Worm (Caenorhabditis elegans) whole organism, L4 larva: Measurements from ENCODE around the gene tbx-40.
A peak's percentile ranks its signal among the peaks of the same experiment; 100 is the strongest.

Source experiments
- D1046.2 ChIP-seq: fragments of 200-800 bp; sonication (Bioruptor generic); IDR thresholded peaks from 2 replicates; pipeline ENCODE4 v1.3.6; 2022; ENCODE audit warnings: missing genetic modification characterization, missing compliant biosample characterization
- F26F4.8 ChIP-seq: fragments of 200-800 bp; sonication (Bioruptor generic); conservative IDR thresholded peaks from 2 replicates; pipeline ENCODE4 v1.3.6; 2022; ENCODE audit warnings: missing genetic modification characterization, missing compliant biosample characterization
- F37D6.2 ChIP-seq: sonication (generic microtip); optimal IDR thresholded peaks from 2 replicates; lab custom pipeline; 2016; ENCODE audit warnings: mild to moderate bottlenecking, missing genetic modification characterization, missing compliant biosample characterization
- Y75B8A.6 ChIP-seq: fragments of 200-800 bp; sonication (Bioruptor generic); IDR thresholded peaks from 2 replicates; pipeline ENCODE4 v1.3.6; 2022; ENCODE audit warnings: missing genetic modification reagents, missing genetic modification characterization, missing compliant biosample characterization
- ZK337.2 ChIP-seq: fragments of 200-800 bp; sonication (Bioruptor generic); IDR thresholded peaks from 2 replicates; pipeline ENCODE4 v1.3.6; 2022; ENCODE audit warnings: missing genetic modification reagents, missing genetic modification characterization, missing compliant biosample characterization
- ZK546.5 ChIP-seq, 2 experiments: sonication (generic microtip); optimal IDR thresholded peaks; 2 replicates each; lab custom pipeline; 2017; ENCODE audit warnings: missing biosample characterization in 2 of 2, missing genetic modification characterization in 2 of 2
- aha-1 ChIP-seq: fragments of 150-350 bp; peaks from one replicate; lab custom pipeline; 2014; ENCODE audit warnings: missing biosample characterization, missing genetic modification characterization
- aly-2 ChIP-seq: sonication (generic microtip); optimal IDR thresholded peaks from 2 replicates; lab custom pipeline; 2018; ENCODE audit warnings: missing biosample characterization, missing genetic modification characterization
- ceh-20 ChIP-seq: fragments of 200-800 bp; sonication (Bioruptor generic); IDR thresholded peaks from 2 replicates; pipeline ENCODE4 v1.3.6; 2022; ENCODE audit warnings: missing genetic modification reagents, missing genetic modification characterization, missing compliant biosample characterization
- ceh-32 ChIP-seq: sonication (generic microtip); optimal IDR thresholded peaks from 2 replicates; lab custom pipeline; 2016; ENCODE audit warnings: mild to moderate bottlenecking, missing genetic modification characterization, missing compliant biosample characterization; ENCODE audit not compliant: poor library complexity
- ceh-62 ChIP-seq: sonication (generic microtip); optimal IDR thresholded peaks from 2 replicates; lab custom pipeline; 2017; ENCODE audit warnings: missing biosample characterization, missing genetic modification characterization
- ceh-82 ChIP-seq: sonication (generic microtip); optimal IDR thresholded peaks from 2 replicates; lab custom pipeline; 2017; ENCODE audit warnings: missing biosample characterization, missing genetic modification characterization
- daf-12 ChIP-seq: fragments of 150-350 bp; optimal IDR thresholded peaks from 2 replicates; lab custom pipeline; 2014; ENCODE audit warnings: missing biosample characterization, missing genetic modification reagents, missing genetic modification characterization
- daf-16 ChIP-seq, 3 experiments: sonication (generic microtip); optimal IDR thresholded peaks; 2 replicates each; lab custom pipeline; 2016 to 2017; ENCODE audit warnings: missing genetic modification characterization in 3 of 3, missing genetic modification reagents in 3 of 3, mild to moderate bottlenecking in 2 of 3, missing compliant biosample characterization in 2 of 3, missing biosample characterization in 1 of 3, moderate library complexity in 1 of 3
- daf-19 ChIP-seq: fragments of 200-800 bp; sonication (Bioruptor generic); conservative IDR thresholded peaks from 2 replicates; pipeline ENCODE4 v1.3.6; 2022; ENCODE audit warnings: missing genetic modification characterization, missing compliant biosample characterization
- daf-8 ChIP-seq: fragments of 200-800 bp; sonication (Bioruptor generic); IDR thresholded peaks from 2 replicates; pipeline ENCODE4 v1.3.6; 2022; ENCODE audit warnings: missing genetic modification characterization, missing compliant biosample characterization
- duxl-1 ChIP-seq: sonication (generic microtip); optimal IDR thresholded peaks from 2 replicates; lab custom pipeline; 2016; ENCODE audit warnings: mild to moderate bottlenecking, missing genetic modification characterization, moderate library complexity, missing compliant biosample characterization; ENCODE audit not compliant: poor library complexity
- egl-43 ChIP-seq: fragments of 200-800 bp; sonication (Bioruptor generic); IDR thresholded peaks from 2 replicates; pipeline ENCODE4 v1.3.6; 2022; ENCODE audit warnings: missing genetic modification reagents, missing genetic modification characterization, missing compliant biosample characterization
- fkh-10 ChIP-seq: fragments of 150-350 bp; optimal IDR thresholded peaks from 2 replicates; lab custom pipeline; 2014; ENCODE audit warnings: missing biosample characterization, missing genetic modification reagents, missing genetic modification characterization
- gei-8 ChIP-seq: fragments of 200-800 bp; sonication (Bioruptor generic); optimal IDR thresholded peaks from 2 replicates; lab custom pipeline; 2018; ENCODE audit warnings: mild to moderate bottlenecking, missing genetic modification characterization, missing compliant biosample characterization
- hif-1 ChIP-seq, 2 experiments: sonication (generic microtip); optimal IDR thresholded peaks; 2 replicates each; lab custom pipeline; 2016 to 2017; ENCODE audit warnings: missing compliant biosample characterization in 2 of 2, missing genetic modification characterization in 2 of 2, missing genetic modification reagents in 2 of 2, missing genotype in 2 of 2, mild to moderate bottlenecking in 1 of 2
- hlh-30 ChIP-seq: sonication (generic microtip); optimal IDR thresholded peaks from 2 replicates; lab custom pipeline; 2017; ENCODE audit warnings: antibody characterized with exemption, mild to moderate bottlenecking, missing genetic modification characterization, missing compliant biosample characterization; ENCODE audit not compliant: insufficient read depth
- lin-13 ChIP-seq: fragments of 150-350 bp; optimal IDR thresholded peaks from 2 replicates; lab custom pipeline; 2014; ENCODE audit warnings: missing biosample characterization, missing genetic modification reagents, missing genetic modification characterization
- lin-29 ChIP-seq: fragments of 200-800 bp; sonication (Bioruptor generic); IDR thresholded peaks from 2 replicates; pipeline ENCODE4 v1.3.6; 2022; ENCODE audit warnings: missing genetic modification reagents, missing genetic modification characterization, missing compliant biosample characterization
- lsy-2 ChIP-seq, 2 experiments: fragments of 150-350 bp in 1 of 2; sonication (generic microtip) in 1 of 2; optimal IDR thresholded peaks; 2 replicates each; lab custom pipeline; 2014 to 2017; ENCODE audit warnings: missing biosample characterization in 2 of 2, missing genetic modification characterization in 2 of 2
- madf-9 ChIP-seq: fragments of 200-800 bp; sonication (Bioruptor generic); conservative IDR thresholded peaks from 2 replicates; pipeline ENCODE4 v1.3.6; 2022; ENCODE audit warnings: missing genetic modification reagents, missing genetic modification characterization, missing compliant biosample characterization
- mdt-29 ChIP-seq: fragments of 200-800 bp; sonication (Bioruptor generic); IDR thresholded peaks from 2 replicates; pipeline ENCODE4 v1.3.6; 2022; ENCODE audit warnings: missing genetic modification reagents, missing genetic modification characterization, missing compliant biosample characterization
- mep-1 ChIP-seq: fragments of 150-350 bp; sonication (generic microtip); optimal IDR thresholded peaks from 3 replicates; lab custom pipeline; 2014; ENCODE audit warnings: missing biosample characterization, missing genetic modification characterization
- nhr-11 ChIP-seq: fragments of 150-350 bp; optimal IDR thresholded peaks from 2 replicates; lab custom pipeline; 2014; ENCODE audit warnings: missing biosample characterization, missing genetic modification characterization
- nhr-42 ChIP-seq: fragments of 200-800 bp; sonication (Bioruptor generic); IDR thresholded peaks from 2 replicates; pipeline ENCODE4 v1.3.6; 2022; ENCODE audit warnings: missing genetic modification characterization, missing compliant biosample characterization
- pha-4 ChIP-seq, 2 experiments: fragments of 150-350 bp in 1 of 2; fragments of 200-800 bp in 1 of 2; sonication (Bioruptor generic) in 1 of 2; IDR thresholded peaks in 1 of 2; optimal IDR thresholded peaks in 1 of 2; 2 replicates each; pipeline versions ENCODE4 v1.3.6 to Lab custom; 2014 to 2022; ENCODE audit warnings: missing genetic modification characterization in 2 of 2, missing genetic modification reagents in 2 of 2, missing biosample characterization in 1 of 2, missing compliant biosample characterization in 1 of 2
- saeg-2 ChIP-seq: fragments of 200-800 bp; sonication (Bioruptor generic); IDR thresholded peaks from 2 replicates; pipeline ENCODE4 v1.3.6; 2022; ENCODE audit warnings: missing genetic modification reagents, missing genetic modification characterization, missing compliant biosample characterization
- tag-97 ChIP-seq: fragments of 200-800 bp; sonication (Bioruptor generic); IDR thresholded peaks from 2 replicates; pipeline ENCODE4 v1.3.6; 2022; ENCODE audit warnings: missing genetic modification characterization, missing compliant biosample characterization
- unc-39 ChIP-seq: sonication (generic microtip); optimal IDR thresholded peaks from 2 replicates; lab custom pipeline; 2017; ENCODE audit warnings: missing biosample characterization, missing genetic modification characterization
- unc-62 ChIP-seq, 3 experiments: fragments of 150-350 bp in 1 of 3; sonication (generic microtip); optimal IDR thresholded peaks in 2 of 3; peaks in 1 of 3; 1 replicate in 1 of 3; 2 replicates in 2 of 3; lab custom pipeline; 2014 to 2017; ENCODE audit warnings: missing biosample characterization in 3 of 3, missing genetic modification characterization in 3 of 3, missing genetic modification reagents in 3 of 3, missing genotype in 1 of 3
- zip-11 ChIP-seq: fragments of 200-800 bp; sonication (Bioruptor generic); IDR thresholded peaks from 2 replicates; pipeline ENCODE4 v1.3.6; 2022; ENCODE audit warnings: missing genetic modification characterization, missing compliant biosample characterization
- ztf-7 ChIP-seq: fragments of 150-350 bp; optimal IDR thresholded peaks from 2 replicates; lab custom pipeline; 2014; ENCODE audit warnings: missing biosample characterization, missing genetic modification characterization

Gene tbx-40

DNA sequence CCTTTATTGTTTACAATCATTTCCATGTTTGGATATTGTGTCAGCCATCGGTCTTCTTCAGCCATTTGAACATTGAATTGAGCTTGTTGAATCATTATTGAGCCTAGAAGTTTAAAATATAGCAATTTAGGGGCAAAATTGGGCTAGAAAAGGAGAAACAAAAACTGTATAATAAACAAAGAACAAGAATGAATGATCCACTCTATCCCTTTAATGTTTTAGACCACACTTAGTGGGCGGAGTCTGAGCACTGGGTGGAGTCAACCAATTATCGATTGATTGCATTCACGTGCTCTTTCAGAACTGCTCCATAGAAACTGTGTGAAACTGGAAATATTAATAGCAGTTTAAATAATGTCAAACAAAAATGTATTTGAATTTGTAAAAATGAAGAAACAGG lies at the start of gene tbx-40:
Gene tbx-40 (minus strand): TSS at position 101 of the 400 bp plus-strand sequence.
- TF ChIP-seq daf-16 (GFP tag; optimal IDR thresholded peaks at IDR 0.05; lab: Kevin White, UChicago) (no peak), daf-16 (tag; optimal IDR thresholded peaks at IDR 0.05; lab: Kevin White, UChicago) (no peak), aly-2 (tag; lab: Kevin White, UChicago) (no peak), mdt-29 (no peak), nhr-11 (tag; lab: Kevin White, UChicago) (no peak), duxl-1 (tag; lab: Kevin White, UChicago) (no peak), fkh-10 (GFP tag; lab: Kevin White, UChicago) (no peak), D1046.2 (GFP tag; lab: Robert Waterston, UW) (no peak), ztf-7 (no peak), Y75B8A.6 (no peak)

DNA sequence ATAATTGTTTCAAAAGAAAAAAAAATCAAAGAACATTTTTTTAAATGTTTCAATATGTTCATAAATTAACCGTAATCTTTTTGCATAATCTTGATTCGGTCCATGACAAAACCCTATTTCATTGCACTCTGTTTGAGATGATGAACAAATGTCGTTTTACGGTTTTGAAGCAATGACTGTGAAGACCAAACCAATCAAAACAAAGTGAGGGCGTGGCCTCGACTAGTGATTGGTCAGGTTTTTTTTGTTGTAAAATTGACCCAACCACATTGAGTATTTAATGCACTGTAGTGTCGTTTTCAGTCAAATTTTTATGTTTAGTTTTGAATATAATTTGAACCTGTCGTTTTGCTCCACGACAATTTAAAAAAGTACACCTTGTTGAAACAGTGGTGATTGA lies 49.5 kb upstream of the tbx-40 start:
- TF ChIP-seq F37D6.2 (no peak), Y75B8A.6 (no peak), ceh-32 (no peak), pha-4 (GFP tag; IDR thresholded peaks at IDR 0.05; lab: Robert Waterston, UW) (no peak), pha-4 (tag; optimal IDR thresholded peaks at IDR 0.05; lab: Kevin White, UChicago) (no peak), ZK337.2 (GFP tag; lab: Robert Waterston, UW) (no peak), ZK546.5 (tag; optimal IDR thresholded peaks at IDR 0.05; lab: Kevin White, UChicago) (no peak), daf-8 (GFP tag; lab: Robert Waterston, UW) (no peak), daf-12 (tag; lab: Kevin White, UChicago) (no peak), tag-97 (GFP tag; lab: Robert Waterston, UW) (no peak), gei-8 (GFP tag; lab: Kevin White, UChicago) (no peak), ceh-82 (tag; lab: Kevin White, UChicago) (no peak), ceh-20 (no peak), egl-43 (GFP tag; lab: Robert Waterston, UW) (no peak), zip-11 (GFP tag; lab: Robert Waterston, UW) (no peak), unc-39 (tag; lab: Kevin White, UChicago) (no peak), mep-1 (tag; lab: Kevin White, UChicago) (no peak), hlh-30 (tag; lab: Kevin White, UChicago) (no peak), lin-13 (GFP tag; lab: Kevin White, UChicago) (no peak)

DNA sequence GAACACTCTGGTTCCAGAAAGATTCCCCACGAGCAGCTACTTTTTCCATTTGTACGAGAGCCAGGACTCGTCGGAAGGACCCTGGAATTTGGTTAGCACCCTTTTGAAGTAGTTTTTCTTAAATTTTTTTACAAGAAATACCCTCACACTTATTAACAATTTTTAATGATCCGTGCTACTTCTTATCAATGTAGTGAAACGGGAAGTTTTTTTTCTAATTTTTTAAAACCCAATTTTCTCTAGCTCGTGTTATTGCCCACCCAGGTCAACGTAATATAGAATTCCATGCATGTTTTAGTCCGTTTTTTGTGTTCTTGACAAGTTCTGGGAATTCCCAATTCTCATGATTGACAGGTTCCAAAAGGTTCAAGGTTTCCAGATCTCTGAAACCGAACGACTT lies 33.9 kb upstream of the tbx-40 start:
- TF ChIP-seq unc-62 (GFP tag; optimal IDR thresholded peaks at IDR 0.05 in 1 of 2; lab: Kevin White, UChicago) (peak in 1 of 2 experiments; percentile 64), unc-62 (tag; optimal IDR thresholded peaks at IDR 0.05; lab: Kevin White, UChicago) (no peak), unc-39 (tag; lab: Kevin White, UChicago) (no peak), aha-1 (tag; lab: Kevin White, UChicago) (peak; percentile 62)

DNA sequence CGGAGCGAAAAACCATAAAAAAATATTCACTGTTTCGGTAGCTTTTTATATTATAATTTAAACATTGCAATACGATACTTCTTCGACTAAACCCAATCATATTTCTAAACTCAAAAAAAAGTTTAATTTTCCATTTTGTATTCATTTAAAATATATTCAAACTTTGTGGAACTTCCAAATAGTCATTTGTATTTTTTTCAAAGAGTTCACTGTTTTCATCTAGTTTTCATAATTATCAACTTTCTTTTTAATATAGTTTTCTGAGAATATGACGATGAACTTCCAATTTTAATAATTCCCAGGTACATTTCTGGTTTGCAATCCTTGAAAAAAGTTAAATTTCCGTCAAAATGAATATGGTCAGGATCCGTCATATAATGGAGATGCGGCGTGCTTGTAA lies 33.3 kb upstream of the tbx-40 start, which contains the start of gene cpna-4:
Gene cpna-4 (plus strand): TSS at position 301 of the 400 bp plus-strand sequence.
- TF ChIP-seq lsy-2 (tag; optimal IDR thresholded peaks at IDR 0.05; lab: Kevin White, UChicago) = no peak
- no peak for TF ChIP-seq F26F4.8 (GFP tag; lab: Robert Waterston, UW)

DNA sequence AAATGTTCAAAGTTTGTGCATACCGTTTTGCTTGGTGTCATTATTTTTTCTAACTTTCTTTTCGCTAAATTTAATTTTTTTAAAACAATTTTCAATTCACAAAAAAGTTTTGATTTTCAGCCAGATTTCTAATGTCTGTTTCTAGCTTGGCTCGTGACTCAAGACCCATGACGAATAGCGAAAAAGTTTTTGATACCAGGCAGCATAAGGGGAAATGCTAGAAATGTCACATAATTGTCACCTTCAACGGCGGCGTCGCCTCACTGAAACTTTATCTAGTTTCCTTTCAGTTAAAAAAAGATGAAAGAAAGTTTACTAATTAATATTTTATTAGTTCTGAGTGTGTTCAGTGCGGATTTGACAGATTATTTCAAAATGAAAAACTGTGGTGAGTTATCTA lies 8.8 kb upstream of the tbx-40 start, which contains the start of gene irld-59:
Gene irld-59 (plus strand): TSS at position 301 of the 400 bp plus-strand sequence.
- no peak for TF ChIP-seq ZK337.2 (GFP tag; lab: Robert Waterston, UW)
- TF ChIP-seq unc-62 (GFP tag; optimal IDR thresholded peaks at IDR 0.05 in 1 of 2; lab: Kevin White, UChicago) = peak in 1 of 2 experiments; percentile 7
- TF ChIP-seq unc-62 (tag; optimal IDR thresholded peaks at IDR 0.05; lab: Kevin White, UChicago) = no peak
- TF ChIP-seq lin-29 = no peak
- TF ChIP-seq madf-9 (GFP tag; lab: Robert Waterston, UW) = no peak
- no peak for TF ChIP-seq daf-19 (GFP tag; lab: Robert Waterston, UW)
- TF ChIP-seq saeg-2 (GFP tag; lab: Robert Waterston, UW) = no peak
- TF ChIP-seq ceh-62 (tag; lab: Kevin White, UChicago) = no peak
- no peak for TF ChIP-seq hif-1 (tag; optimal IDR thresholded peaks at IDR 0.05; lab: Kevin White, UChicago)
- TF ChIP-seq nhr-42 (GFP tag; lab: Robert Waterston, UW) = no peak
